Worm (Caenorhabditis elegans): ENCODE results near the gene cup-15.

- no peak for TF ChIP-seq fkh-2 (tag; optimal IDR thresholded peaks at IDR 0.05)
- TF ChIP-seq nhr-12 (tag; optimal IDR thresholded peaks at IDR 0.05) = no peak
Measured at ce11 chrII:9385241-9385640, 32.4 kb downstream of the cup-15 start, which contains the start of gene C06C3.7.
